Worm (Caenorhabditis elegans): ENCODE measurements around the gene F58A6.2.

DNA sequence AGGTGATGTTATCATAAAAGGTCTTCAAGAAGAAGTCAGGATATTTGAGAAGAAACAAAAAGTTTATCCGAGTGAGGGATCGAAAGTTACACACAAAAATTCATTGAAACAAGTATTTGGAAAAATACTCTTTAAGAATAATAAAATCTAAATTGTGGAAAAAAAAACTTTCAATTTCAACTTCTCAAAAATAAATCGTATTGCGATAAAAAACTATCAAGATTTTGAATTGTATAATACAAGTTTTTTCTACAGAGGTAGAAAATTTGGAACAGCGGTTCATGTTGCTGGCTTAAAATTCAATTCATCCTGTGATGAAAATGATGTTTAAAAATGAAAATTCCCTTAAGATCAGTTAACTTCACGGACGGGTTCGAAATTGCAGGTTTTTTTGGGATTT lies 24.4 kb upstream of the F58A6.2 start, which contains the start of gene F09C12.8:
- no peak for TF ChIP-seq fos-1 (tag; optimal IDR thresholded peaks at IDR 0.05)
- TF ChIP-seq nhr-28 (tag; optimal IDR thresholded peaks at IDR 0.05) = no peak
- no peak for TF ChIP-seq ama-1 (optimal IDR thresholded peaks at IDR 0.05)
- no peak for TF ChIP-seq elt-1 (tag; optimal IDR thresholded peaks at IDR 0.05)

All from whole organism, L3 larva.